Fruit fly (Drosophila melanogaster): ENCODE data around the gene SP1029.

Gene SP1029

DNA sequence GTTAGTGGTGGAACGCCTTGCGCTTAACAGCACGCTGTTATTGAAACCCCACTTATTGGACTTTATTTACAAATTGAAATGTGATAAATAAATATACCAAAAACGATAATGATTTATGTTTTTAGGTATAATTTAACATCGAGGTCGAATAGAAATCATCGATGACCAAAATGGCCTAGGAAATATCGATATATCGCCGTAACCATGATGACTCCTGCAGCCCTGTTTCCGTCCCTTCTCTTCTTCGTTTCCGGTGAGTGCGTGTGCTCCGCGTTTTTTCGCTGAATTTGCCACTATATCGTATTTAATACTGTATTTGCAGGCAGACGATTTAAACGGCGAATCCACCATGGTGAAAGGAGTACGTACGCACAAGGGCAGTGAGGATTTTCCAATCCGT lies 30.3 kb downstream of the SP1029 start, which contains the start of gene eEF1gamma (continued):
- peak; percentile 84 for TF ChIP-seq az2 (GFP tag; optimal IDR thresholded peaks at IDR 0.05)
- TF ChIP-seq Dad (GFP tag; optimal IDR thresholded peaks at IDR 0.05) = peak; percentile 95
- TF ChIP-seq CG17385 (GFP tag; optimal IDR thresholded peaks at IDR 0.05) = peak; percentile 96
- TF ChIP-seq nmo (GFP tag; optimal IDR thresholded peaks at IDR 0.05) = peak; percentile 92
- peak; percentile 50 for TF ChIP-seq pros (GFP tag; optimal IDR thresholded peaks at IDR 0.05)
- peak; percentile 92 for TF ChIP-seq CG10274 (GFP tag; optimal IDR thresholded peaks at IDR 0.05)
- peak; percentile 85 to 98 for TF ChIP-seq dpn (GFP tag; optimal IDR thresholded peaks at IDR 0.05)
- peak; percentile 92 for TF ChIP-seq CG9817 (tag; optimal IDR thresholded peaks at IDR 0.05)
- TF ChIP-seq CG18011 (GFP tag; optimal IDR thresholded peaks at IDR 0.05) = peak; percentile 88
- peak; percentile 90 for TF ChIP-seq trem (tag; optimal IDR thresholded peaks at IDR 0.05)
- peak; percentile 92 for TF ChIP-seq CG3065 (GFP tag; optimal IDR thresholded peaks at IDR 0.05)
- TF ChIP-seq Myb (GFP tag; optimal IDR thresholded peaks at IDR 0.05) = peak; percentile 87
- TF ChIP-seq disco-r (GFP tag; optimal IDR thresholded peaks at IDR 0.05) = peak; percentile 96
- peak; percentile 69 for TF ChIP-seq sisA (GFP tag; IDR thresholded peaks at IDR 0.05)
- peak; percentile 60 for TF ChIP-seq CG31388 (GFP tag; optimal IDR thresholded peaks at IDR 0.05)
- peak; percentile 95 for TF ChIP-seq HmgZ (tag; optimal IDR thresholded peaks at IDR 0.05)
- peak; percentile 97 for TF ChIP-seq CG17328 (GFP tag; IDR thresholded peaks at IDR 0.05)
- peak; percentile 94 for TF ChIP-seq Atf6 (GFP tag; IDR thresholded peaks at IDR 0.05)
- peak; percentile 93 for TF ChIP-seq en (GFP tag; optimal IDR thresholded peaks at IDR 0.05)
- TF ChIP-seq CG14441 (GFP tag; IDR thresholded peaks at IDR 0.05) = peak; percentile 92
- peak; percentile 68 for TF ChIP-seq CG9797 (GFP tag; optimal IDR thresholded peaks at IDR 0.05)
- TF ChIP-seq Vsx1 (GFP tag; optimal IDR thresholded peaks at IDR 0.05) = peak; percentile 97
- TF ChIP-seq CG15514 (GFP tag; optimal IDR thresholded peaks at IDR 0.05) = peak; percentile 94
- TF ChIP-seq CkIIα-i1 (GFP tag; IDR thresholded peaks at IDR 0.05) = peak; percentile 73; the same call in 1 of the 2 replicates
- TF ChIP-seq sd (tag; optimal IDR thresholded peaks at IDR 0.05) = peak; percentile 53
- no peak for TF ChIP-seq hth (optimal IDR thresholded peaks at IDR 0.05)
- TF ChIP-seq CG15601 (tag; optimal IDR thresholded peaks at IDR 0.05) = peak; percentile 92
- peak; percentile 93 for TF ChIP-seq Bteb2 (GFP tag; optimal IDR thresholded peaks at IDR 0.05)
- TF ChIP-seq CG2875 (GFP tag; optimal IDR thresholded peaks at IDR 0.05) = peak; percentile 95
- no peak for TF ChIP-seq br (optimal IDR thresholded peaks at IDR 0.05)
- TF ChIP-seq btn (GFP tag; optimal IDR thresholded peaks at IDR 0.05) = peak; percentile 95
- peak; percentile 99 for TF ChIP-seq YL-1 (GFP tag; optimal IDR thresholded peaks at IDR 0.05)
- peak; percentile 74; the same call in 1 of the 2 replicates for TF ChIP-seq klu (GFP tag; IDR thresholded peaks at IDR 0.05)
- TF ChIP-seq Fer2 (tag; optimal IDR thresholded peaks at IDR 0.05) = peak; percentile 93
- TF ChIP-seq vvl (GFP tag; IDR thresholded peaks at IDR 0.05) = peak; percentile 98
- peak; percentile 77 for TF ChIP-seq Adf1 (GFP tag; IDR thresholded peaks at IDR 0.05)
- TF ChIP-seq run (tag; optimal IDR thresholded peaks at IDR 0.05) = peak; percentile 82
- peak; percentile 98 for TF ChIP-seq Rfx (GFP tag; IDR thresholded peaks at IDR 0.05)
- peak; percentile 88 for TF ChIP-seq Usf (GFP tag; optimal IDR thresholded peaks at IDR 0.05)
- peak; percentile 93 for TF ChIP-seq tgo (GFP tag; IDR thresholded peaks at IDR 0.05)
- TF ChIP-seq gem (tag; optimal IDR thresholded peaks at IDR 0.05) = peak; percentile 84
- TF ChIP-seq CG5245 (GFP tag; optimal IDR thresholded peaks at IDR 0.05) = peak; percentile 87
- TF ChIP-seq CG11695 (GFP tag; IDR thresholded peaks at IDR 0.05) = peak; percentile 90
- peak; percentile 93 for TF ChIP-seq pho (GFP tag; optimal IDR thresholded peaks at IDR 0.05)
- peak; percentile 78 for TF ChIP-seq Dek (tag; optimal IDR thresholded peaks at IDR 0.05)
- TF ChIP-seq Dbx (GFP tag; IDR thresholded peaks at IDR 0.05) = peak; percentile 96
- TF ChIP-seq CG31365 (tag; optimal IDR thresholded peaks at IDR 0.05) = peak; percentile 90
- peak; percentile 94 for TF ChIP-seq dati (GFP tag; IDR thresholded peaks at IDR 0.05)
- TF ChIP-seq stwl (tag; optimal IDR thresholded peaks at IDR 0.05) = peak; percentile 91
- TF ChIP-seq onecut (GFP tag; IDR thresholded peaks at IDR 0.05) = peak; percentile 96
- peak; percentile 94 for TF ChIP-seq crc (GFP tag; optimal IDR thresholded peaks at IDR 0.05)
- peak; percentile 89 for TF ChIP-seq CoRest (tag; optimal IDR thresholded peaks at IDR 0.05)
